Fruit fly (Drosophila melanogaster): ENCODE measurements around the gene CG34299.

Gene CG34299

DNA sequence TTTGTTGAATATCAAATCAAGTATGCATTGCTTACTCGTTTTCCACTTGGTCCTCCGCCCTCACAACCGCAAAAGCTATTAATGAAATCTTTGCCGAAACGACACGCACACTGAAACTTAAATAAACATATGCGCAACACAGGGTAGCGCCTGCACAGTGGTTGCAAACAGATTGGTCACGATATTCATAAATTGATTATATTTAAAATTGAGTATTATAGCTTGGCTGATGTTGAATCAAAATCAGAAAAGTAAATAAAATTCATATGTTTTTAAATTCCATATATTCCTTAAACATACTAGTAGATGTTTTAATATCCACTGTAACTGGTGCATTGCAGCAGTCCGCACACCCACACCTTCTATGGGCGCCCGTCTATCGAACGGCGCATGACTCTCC is 34.6 kb downstream of the CG34299 start (continued):
- TF ChIP-seq Eip93F (GFP tag; optimal IDR thresholded peaks at IDR 0.05) (no peak), Ets96B (tag; optimal IDR thresholded peaks at IDR 0.05) (peak; percentile 79), CG9139 (GFP tag; optimal IDR thresholded peaks at IDR 0.05) (no peak), spab (GFP tag; optimal IDR thresholded peaks at IDR 0.05) (no peak), Ets21C (GFP tag; optimal IDR thresholded peaks at IDR 0.05) (peak; percentile 46), dac (GFP tag; optimal IDR thresholded peaks at IDR 0.05) (peak; percentile 64), lz (GFP tag; optimal IDR thresholded peaks at IDR 0.05) (peak; percentile 42), fkh (GFP tag; optimal IDR thresholded peaks at IDR 0.05) (no peak), achi (GFP tag; optimal IDR thresholded peaks at IDR 0.05) (peak; percentile 44), Sox14 (GFP tag; optimal IDR thresholded peaks at IDR 0.05) (peak; percentile 47), Sox102F (GFP tag; optimal IDR thresholded peaks at IDR 0.05) (peak; percentile 60), cyc (GFP tag; optimal IDR thresholded peaks at IDR 0.05) (no peak), CG8119 (GFP tag; IDR thresholded peaks at IDR 0.05) (peak; percentile 87), Smox (GFP tag; optimal IDR thresholded peaks at IDR 0.05) (peak; percentile 62), CG10631 (GFP tag; optimal IDR thresholded peaks at IDR 0.05) (peak; percentile 69), CG4318 (GFP tag; optimal IDR thresholded peaks at IDR 0.05) (peak; percentile 72), CG10669 (GFP tag; optimal IDR thresholded peaks at IDR 0.05) (peak; percentile 18), ss (GFP tag; optimal IDR thresholded peaks at IDR 0.05) (peak in 1 of 2 experiments; percentile 37), Hr38 (GFP tag; optimal IDR thresholded peaks at IDR 0.05) (no peak), CG6792 (GFP tag; optimal IDR thresholded peaks at IDR 0.05) (peak; percentile 63), vri (GFP tag; optimal IDR thresholded peaks at IDR 0.05) (peak; percentile 24), pdm3 (GFP tag; optimal IDR thresholded peaks at IDR 0.05) (peak; percentile 73), Blimp-1 (GFP tag; optimal IDR thresholded peaks at IDR 0.05) (no peak), Sox15 (GFP tag; optimal IDR thresholded peaks at IDR 0.05) (peak; percentile 42), CG6163 (GFP tag; IDR thresholded peaks at IDR 0.05) (peak; percentile 90), CG34406 (GFP tag; optimal IDR thresholded peaks at IDR 0.05) (peak; percentile 64), CG32006 (GFP tag; optimal IDR thresholded peaks at IDR 0.05) (peak; percentile 79)

dm6 chr3R:30284573-30284972 is 35.2 kb downstream of the CG34299 start:
- TF ChIP-seq CG9139 (GFP tag; optimal IDR thresholded peaks at IDR 0.05): no peak
- TF ChIP-seq CG8632 (GFP tag; optimal IDR thresholded peaks at IDR 0.05): peak; percentile 69
- peak; percentile 21 for TF ChIP-seq vri (GFP tag; optimal IDR thresholded peaks at IDR 0.05)
- TF ChIP-seq Blimp-1 (GFP tag; optimal IDR thresholded peaks at IDR 0.05): no peak
- peak; percentile 24 for TF ChIP-seq CG1621 (tag; optimal IDR thresholded peaks at IDR 0.05)
- peak; percentile 40 for TF ChIP-seq CG8319 (GFP tag; optimal IDR thresholded peaks at IDR 0.05)
- peak; percentile 72 for TF ChIP-seq Sox15 (GFP tag; optimal IDR thresholded peaks at IDR 0.05)
- no peak for TF ChIP-seq Eip93F (GFP tag; optimal IDR thresholded peaks at IDR 0.05)
- peak; percentile 52 for TF ChIP-seq CG3032 (tag; optimal IDR thresholded peaks at IDR 0.05)
- TF ChIP-seq CG34406 (GFP tag; optimal IDR thresholded peaks at IDR 0.05): peak; percentile 55
- TF ChIP-seq CG11902 (GFP tag; optimal IDR thresholded peaks at IDR 0.05): peak; percentile 52
- TF ChIP-seq CG8119 (GFP tag; IDR thresholded peaks at IDR 0.05): peak; percentile 36; the same call in 1 of the 3 replicates
- TF ChIP-seq Gug (GFP tag; IDR thresholded peaks at IDR 0.05): peak; percentile 47; the same call in 1 of the 2 replicates
- TF ChIP-seq Hr39 (GFP tag; optimal IDR thresholded peaks at IDR 0.05): peak; percentile 88
- peak; percentile 33 for TF ChIP-seq CG15336 (GFP tag; IDR thresholded peaks at IDR 0.05)
- TF ChIP-seq CG6276 (GFP tag; optimal IDR thresholded peaks at IDR 0.05): no peak
- no peak for TF ChIP-seq CG6854 (GFP tag; optimal IDR thresholded peaks at IDR 0.05)
- no peak for TF ChIP-seq CG11294 (GFP tag; IDR thresholded peaks at IDR 0.05)
- TF ChIP-seq ss (GFP tag; optimal IDR thresholded peaks at IDR 0.05): no peak
- no peak for TF ChIP-seq fd85E (GFP tag; optimal IDR thresholded peaks at IDR 0.05)
- TF ChIP-seq fd59A (GFP tag; optimal IDR thresholded peaks at IDR 0.05): peak; percentile 71
- TF ChIP-seq CG32006 (GFP tag; optimal IDR thresholded peaks at IDR 0.05): peak; percentile 81
- TF ChIP-seq Ets96B (tag; optimal IDR thresholded peaks at IDR 0.05): peak; percentile 77
- peak; percentile 40 for TF ChIP-seq CG7368 (GFP tag; optimal IDR thresholded peaks at IDR 0.05)
- TF ChIP-seq CG10669 (GFP tag; optimal IDR thresholded peaks at IDR 0.05): peak; percentile 56
- TF ChIP-seq acj6 (GFP tag; optimal IDR thresholded peaks at IDR 0.05): peak; percentile 84
- peak; percentile 25 for TF ChIP-seq CG6163 (GFP tag; IDR thresholded peaks at IDR 0.05)
- peak; percentile 72 for TF ChIP-seq dsx (GFP tag; optimal IDR thresholded peaks at IDR 0.05; ENCODE audit: poor library complexity, severe bottlenecking)
- peak; percentile 82 for TF ChIP-seq Eip75B (GFP tag; optimal IDR thresholded peaks at IDR 0.05)
- TF ChIP-seq net (GFP tag; optimal IDR thresholded peaks at IDR 0.05): peak; percentile 35
- TF ChIP-seq Sox102F (GFP tag; optimal IDR thresholded peaks at IDR 0.05): peak; percentile 67
- TF ChIP-seq Ets21C (GFP tag; optimal IDR thresholded peaks at IDR 0.05): peak; percentile 75
- peak; percentile 76 for TF ChIP-seq CG6792 (GFP tag; optimal IDR thresholded peaks at IDR 0.05)
- TF ChIP-seq fkh (GFP tag; optimal IDR thresholded peaks at IDR 0.05): no peak
- peak; percentile 85 for TF ChIP-seq OdsH (GFP tag; optimal IDR thresholded peaks at IDR 0.05)
- peak; percentile 73 for TF ChIP-seq achi (GFP tag; optimal IDR thresholded peaks at IDR 0.05)
- TF ChIP-seq CG11762 (GFP tag; optimal IDR thresholded peaks at IDR 0.05; ENCODE audit: insufficient read depth): peak; percentile 65
- TF ChIP-seq CG10631 (GFP tag; optimal IDR thresholded peaks at IDR 0.05): peak; percentile 85
- TF ChIP-seq Smox (GFP tag; optimal IDR thresholded peaks at IDR 0.05): peak; percentile 83

Data from whole organism, prepupa.